Fruit fly (Drosophila melanogaster) whole organism, prepupa: ENCODE data around the gene DPCoAC.
A peak's percentile ranks its signal among the peaks of the same experiment; 100 is the strongest.

Experiments
- Blimp-1 ChIP-seq: fragments of 200-800 bp; sonication (Bioruptor generic); optimal IDR thresholded peaks from 3 replicates; lab custom pipeline; 2017; ENCODE audit warnings: missing biosample characterization, missing genetic modification characterization, mild to moderate bottlenecking, moderate library complexity, missing genetic modification reagents
- CG10631 ChIP-seq: fragments of 200-800 bp; sonication (Bioruptor generic); optimal IDR thresholded peaks from 2 replicates; lab custom pipeline; 2016; ENCODE audit warnings: missing biosample characterization, missing genetic modification characterization
- CG10669 ChIP-seq: fragments of 200-800 bp; sonication (Bioruptor generic); optimal IDR thresholded peaks from 3 replicates; lab custom pipeline; 2018; ENCODE audit warnings: missing biosample characterization, mild to moderate bottlenecking, missing genetic modification characterization, moderate library complexity
- CG11294 ChIP-seq: fragments of 200-800 bp; sonication (Bioruptor generic); IDR thresholded peaks from 2 replicates; pipeline ENCODE4 v1.3.6; 2022; ENCODE audit warnings: missing biosample characterization, missing genetic modification characterization
- CG11762 ChIP-seq: fragments of 200-800 bp; sonication (Bioruptor generic); optimal IDR thresholded peaks from 3 replicates; lab custom pipeline; 2016; ENCODE audit warnings: missing biosample characterization, missing genetic modification characterization; ENCODE audit not compliant: insufficient read depth
- CG11902 ChIP-seq: fragments of 200-800 bp; sonication (Bioruptor generic); optimal IDR thresholded peaks from 3 replicates; lab custom pipeline; 2016; ENCODE audit warnings: missing biosample characterization, missing genetic modification characterization
- CG1621 ChIP-seq: fragments of 200-800 bp; sonication (Bioruptor generic); optimal IDR thresholded peaks from 3 replicates; lab custom pipeline; 2018; ENCODE audit warnings: missing biosample characterization, mild to moderate bottlenecking, missing genetic modification characterization
- CG16779 ChIP-seq: fragments of 200-800 bp; sonication (Bioruptor generic); optimal IDR thresholded peaks from 3 replicates; lab custom pipeline; 2017; ENCODE audit warnings: missing biosample characterization, mild to moderate bottlenecking, missing genetic modification characterization
- CG3032 ChIP-seq: fragments of 200-800 bp; optimal IDR thresholded peaks from 2 replicates; lab custom pipeline; 2019; ENCODE audit warnings: missing biosample characterization, mild to moderate bottlenecking, missing genetic modification characterization, moderate library complexity
- CG31627 ChIP-seq: fragments of 200-800 bp; sonication (Bioruptor generic); optimal IDR thresholded peaks from 3 replicates; lab custom pipeline; 2016; ENCODE audit warnings: missing biosample characterization, missing genetic modification characterization
- CG32006 ChIP-seq: fragments of 200-800 bp; sonication (Bioruptor generic); optimal IDR thresholded peaks from 3 replicates; lab custom pipeline; 2017; ENCODE audit warnings: missing biosample characterization, mild to moderate bottlenecking, missing genetic modification characterization
- CG3919 ChIP-seq: fragments of 200-800 bp; sonication (Bioruptor generic); optimal IDR thresholded peaks from 3 replicates; lab custom pipeline; 2016; ENCODE audit warnings: missing biosample characterization, missing genetic modification characterization
- CG4318 ChIP-seq: fragments of 200-800 bp; sonication (Bioruptor generic); optimal IDR thresholded peaks from 3 replicates; lab custom pipeline; 2017; ENCODE audit warnings: missing biosample characterization, mild to moderate bottlenecking, missing genetic modification characterization
- CG6163 ChIP-seq: fragments of 200-800 bp; sonication (Bioruptor generic); IDR thresholded peaks from 3 replicates; pipeline ENCODE4 v1.3.6; 2022; ENCODE audit warnings: missing biosample characterization, missing genetic modification characterization
- CG6276 ChIP-seq: fragments of 200-800 bp; sonication (Bioruptor generic); optimal IDR thresholded peaks from 2 replicates; lab custom pipeline; 2017; ENCODE audit warnings: missing biosample characterization, mild to moderate bottlenecking, missing genetic modification characterization
- CG6792 ChIP-seq: fragments of 200-800 bp; sonication (Bioruptor generic); optimal IDR thresholded peaks from 3 replicates; lab custom pipeline; 2016; ENCODE audit warnings: missing biosample characterization, missing genetic modification characterization
- CG6854 ChIP-seq: fragments of 200-800 bp; sonication (Bioruptor generic); optimal IDR thresholded peaks from 2 replicates; lab custom pipeline; 2017; ENCODE audit warnings: missing biosample characterization, mild to moderate bottlenecking, missing genetic modification characterization
- CG7368 ChIP-seq: fragments of 200-800 bp; sonication (Bioruptor generic); optimal IDR thresholded peaks from 3 replicates; lab custom pipeline; 2016; ENCODE audit warnings: missing biosample characterization, missing genetic modification characterization
- CG8119 ChIP-seq: fragments of 200-800 bp; sonication (Bioruptor generic); IDR thresholded peaks from 3 replicates; pipeline ENCODE4 v1.3.6; 2022; ENCODE audit warnings: missing biosample characterization, missing genetic modification characterization
- CG9139 ChIP-seq: fragments of 200-800 bp; sonication (Bioruptor generic); optimal IDR thresholded peaks from 3 replicates; lab custom pipeline; 2017; ENCODE audit warnings: missing biosample characterization, mild to moderate bottlenecking, missing genetic modification characterization
- Eip75B ChIP-seq: fragments of 200-800 bp; sonication (Bioruptor generic); optimal IDR thresholded peaks from 3 replicates; lab custom pipeline; 2016; ENCODE audit warnings: missing biosample characterization, missing genetic modification characterization
- Eip78C ChIP-seq: fragments of 200-800 bp; sonication (Bioruptor generic); peaks from one replicate; lab custom pipeline; 2016; ENCODE audit warnings: missing biosample characterization, missing genetic modification characterization
- Eip93F ChIP-seq: fragments of 200-800 bp; sonication (Bioruptor generic); optimal IDR thresholded peaks from 2 replicates; lab custom pipeline; 2016; ENCODE audit warnings: missing biosample characterization, mild to moderate bottlenecking, missing genetic modification characterization
- Gug ChIP-seq: fragments of 200-800 bp; sonication (Bioruptor generic); IDR thresholded peaks from 2 replicates; pipeline ENCODE4 v1.3.6; 2022; ENCODE audit warnings: missing biosample characterization, missing genetic modification characterization
- Lpt ChIP-seq: fragments of 200-800 bp; sonication (Bioruptor generic); optimal IDR thresholded peaks from 3 replicates; lab custom pipeline; 2016; ENCODE audit warnings: missing biosample characterization, missing genetic modification characterization
- Met ChIP-seq: fragments of 200-800 bp; sonication (Bioruptor generic); optimal IDR thresholded peaks from 3 replicates; lab custom pipeline; 2016; ENCODE audit warnings: missing biosample characterization, missing genetic modification characterization
- OdsH ChIP-seq: fragments of 200-800 bp; sonication (Bioruptor generic); optimal IDR thresholded peaks from 3 replicates; lab custom pipeline; 2016; ENCODE audit warnings: missing biosample characterization, missing genetic modification characterization
- Smox ChIP-seq: fragments of 200-800 bp; sonication (Bioruptor generic); optimal IDR thresholded peaks from 3 replicates; lab custom pipeline; 2016; ENCODE audit warnings: missing biosample characterization, missing genetic modification characterization
- Sox102F ChIP-seq: fragments of 200-800 bp; sonication (Bioruptor generic); optimal IDR thresholded peaks from 2 replicates; lab custom pipeline; 2016; ENCODE audit warnings: missing biosample characterization, mild to moderate bottlenecking, missing genetic modification characterization
- Sox15 ChIP-seq: fragments of 200-800 bp; sonication (Bioruptor generic); optimal IDR thresholded peaks from 3 replicates; lab custom pipeline; 2016; ENCODE audit warnings: missing biosample characterization, missing genetic modification characterization
- achi ChIP-seq: fragments of 200-800 bp; sonication (Bioruptor generic); optimal IDR thresholded peaks from 3 replicates; lab custom pipeline; 2016; ENCODE audit warnings: missing biosample characterization, missing genetic modification characterization
- acj6 ChIP-seq: fragments of 200-800 bp; sonication (Bioruptor generic); optimal IDR thresholded peaks from 3 replicates; lab custom pipeline; 2016; ENCODE audit warnings: missing biosample characterization, missing genetic modification characterization
- cyc ChIP-seq: fragments of 200-800 bp; sonication (Bioruptor generic); optimal IDR thresholded peaks from 3 replicates; lab custom pipeline; 2016; ENCODE audit warnings: missing biosample characterization, missing genetic modification characterization
- dac ChIP-seq: fragments of 200-800 bp; sonication (Bioruptor generic); optimal IDR thresholded peaks from 2 replicates; lab custom pipeline; 2017; ENCODE audit warnings: missing biosample characterization, mild to moderate bottlenecking, missing genetic modification characterization
- dsx ChIP-seq: fragments of 200-800 bp; optimal IDR thresholded peaks from 3 replicates; lab custom pipeline; 2019; ENCODE audit warnings: missing biosample characterization, mild to moderate bottlenecking, missing genetic modification characterization, moderate library complexity; ENCODE audit not compliant: poor library complexity, severe bottlenecking
- esn ChIP-seq: fragments of 200-800 bp; sonication (Bioruptor generic); optimal IDR thresholded peaks from 2 replicates; lab custom pipeline; 2016; ENCODE audit warnings: missing biosample characterization, mild to moderate bottlenecking, missing genetic modification characterization, moderate library complexity
- fd59A ChIP-seq: fragments of 200-800 bp; sonication (Bioruptor generic); optimal IDR thresholded peaks from 2 replicates; lab custom pipeline; 2017; ENCODE audit warnings: missing biosample characterization, mild to moderate bottlenecking, missing genetic modification characterization, missing genetic modification reagents
- fd85E ChIP-seq: fragments of 200-800 bp; sonication (Bioruptor generic); optimal IDR thresholded peaks from 3 replicates; lab custom pipeline; 2016; ENCODE audit warnings: missing biosample characterization, missing genetic modification characterization
- lz ChIP-seq: fragments of 200-800 bp; sonication (Bioruptor generic); optimal IDR thresholded peaks from 3 replicates; lab custom pipeline; 2016; ENCODE audit warnings: missing biosample characterization, missing genetic modification characterization
- net ChIP-seq: fragments of 200-800 bp; sonication (Bioruptor generic); optimal IDR thresholded peaks from 3 replicates; lab custom pipeline; 2016; ENCODE audit warnings: missing biosample characterization, missing genetic modification characterization
- pdm3 ChIP-seq: fragments of 200-800 bp; sonication (Bioruptor generic); optimal IDR thresholded peaks from 3 replicates; lab custom pipeline; 2016; ENCODE audit warnings: missing biosample characterization, missing genetic modification characterization
- salr ChIP-seq, 2 experiments: fragments of 200-800 bp; sonication (Bioruptor generic); optimal IDR thresholded peaks; 3 replicates each; lab custom pipeline; 2016 to 2018; ENCODE audit warnings: missing biosample characterization in 2 of 2, missing genetic modification characterization in 2 of 2, mild to moderate bottlenecking in 1 of 2
- spab ChIP-seq: fragments of 200-800 bp; sonication (Bioruptor generic); optimal IDR thresholded peaks from 2 replicates; lab custom pipeline; 2017; ENCODE audit warnings: missing biosample characterization, mild to moderate bottlenecking, missing genetic modification characterization, missing genetic modification reagents
- svp ChIP-seq: fragments of 200-800 bp; sonication (Bioruptor generic); peaks from one replicate; lab custom pipeline; 2016; ENCODE audit warnings: missing biosample characterization, missing genetic modification characterization
- topi ChIP-seq: fragments of 200-800 bp; sonication (Bioruptor generic); optimal IDR thresholded peaks from 3 replicates; lab custom pipeline; 2016; ENCODE audit warnings: missing biosample characterization, missing genetic modification characterization
- vri ChIP-seq: fragments of 200-800 bp; sonication (Bioruptor generic); optimal IDR thresholded peaks from 3 replicates; lab custom pipeline; 2016; ENCODE audit warnings: missing biosample characterization, mild to moderate bottlenecking, missing genetic modification characterization

Gene DPCoAC

DNA sequence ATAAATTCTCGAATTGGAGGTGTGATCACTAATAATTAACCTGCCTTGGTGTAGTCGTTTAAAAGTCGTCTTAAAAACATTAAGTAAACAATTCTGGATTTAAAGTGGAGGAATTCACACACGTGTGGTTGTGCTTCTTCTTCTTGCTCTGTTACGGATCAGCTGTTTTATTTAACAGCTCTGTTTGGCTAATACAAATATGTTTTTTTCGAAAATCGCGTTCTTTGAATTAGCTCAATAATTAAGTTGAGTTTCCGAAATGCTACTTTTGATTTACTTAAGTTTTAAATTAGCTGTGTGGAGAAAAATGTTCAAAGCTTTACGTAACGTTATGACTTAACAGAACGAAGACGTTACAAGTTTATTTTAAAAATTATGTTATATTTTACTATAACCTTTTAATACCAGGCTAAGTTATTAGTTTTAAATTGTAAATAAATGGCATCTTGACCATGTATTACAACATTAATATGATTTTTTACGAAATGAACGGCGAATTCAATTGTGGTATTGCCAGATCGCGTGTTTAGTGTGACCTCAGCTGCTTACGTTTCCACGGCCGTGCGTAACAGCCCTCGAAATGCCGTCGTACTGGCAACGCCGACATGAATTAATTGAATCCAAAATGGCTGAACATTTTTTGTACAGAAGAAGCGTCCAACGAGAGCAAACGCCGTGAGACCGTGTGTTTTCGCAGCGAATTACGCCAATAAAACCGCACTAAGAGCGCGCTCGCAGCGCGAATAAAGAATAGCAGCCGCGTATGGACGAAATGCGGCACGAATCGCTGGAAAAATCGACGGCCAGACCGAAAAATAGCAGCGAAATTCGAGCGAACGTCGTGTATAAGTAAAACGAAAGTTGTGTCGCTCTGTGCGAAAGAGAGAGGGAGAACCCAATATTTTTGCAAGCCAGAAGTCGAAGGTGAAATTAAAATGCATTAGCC, 35.3 kb upstream of the DPCoAC start, which contains the start of the genes Pus1 and bon (continued):
- TF ChIP-seq pdm3: peak; percentile 12
- no peak for TF ChIP-seq spab (GFP tag; lab: Kevin White, UChicago)
- TF ChIP-seq CG10669 (GFP tag; lab: Kevin White, UChicago): no peak
- TF ChIP-seq CG1621 (tag; lab: Kevin White, UChicago): peak; percentile 58
- no peak for TF ChIP-seq CG9139 (GFP tag; lab: Kevin White, UChicago)
- peak; percentile 24 for TF ChIP-seq Sox102F
- TF ChIP-seq CG6792 (GFP tag; lab: Kevin White, UChicago): no peak
- no peak for TF ChIP-seq dac
- TF ChIP-seq acj6: peak; percentile 12
- TF ChIP-seq CG11762 (GFP tag; lab: Kevin White, UChicago): no peak
- no peak for TF ChIP-seq vri
- TF ChIP-seq svp: peak; percentile 73
- TF ChIP-seq Gug: no peak
- TF ChIP-seq Sox15 (GFP tag; lab: Kevin White, UChicago): no peak
- no peak for TF ChIP-seq CG6276
- no peak for TF ChIP-seq dsx (GFP tag; lab: Kevin White, UChicago)
- no peak for TF ChIP-seq CG11902 (GFP tag; lab: Kevin White, UChicago)
- TF ChIP-seq CG31627 (GFP tag; lab: Kevin White, UChicago): peak; percentile 30
- TF ChIP-seq esn (GFP tag; lab: Kevin White, UChicago): peak; percentile 36
- peak; percentile 33 for TF ChIP-seq CG3032 (tag; lab: Kevin White, UChicago)
- TF ChIP-seq fd85E (GFP tag; lab: Kevin White, UChicago): no peak
- TF ChIP-seq CG6854 (GFP tag; lab: Kevin White, UChicago): no peak
- TF ChIP-seq CG11294 (GFP tag; lab: Robert Waterston, UW): no peak

DNA sequence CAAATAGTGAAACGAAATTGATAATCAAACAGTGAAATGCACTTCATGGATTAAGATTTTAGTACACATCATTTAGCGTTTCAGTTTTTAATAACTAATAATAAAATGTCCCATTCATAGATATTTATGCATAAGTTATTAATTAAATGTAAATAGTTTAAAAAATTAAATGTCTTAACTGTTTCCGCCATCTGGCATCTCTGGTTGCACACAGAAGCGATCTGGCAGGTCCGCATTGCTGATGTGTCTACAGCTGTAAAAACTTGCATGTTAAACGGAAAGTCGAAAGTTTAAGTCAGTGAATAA, 31.0 kb upstream of the DPCoAC start, which contains the start of gene Srp72:
TSS of gene Srp72 (plus strand) at position 232 of the 306 bp plus-strand sequence.
- TF ChIP-seq CG11902 (GFP tag; lab: Kevin White, UChicago): peak; percentile 46
- TF ChIP-seq CG9139 (GFP tag; lab: Kevin White, UChicago): no peak
- peak; percentile 56 for TF ChIP-seq achi (GFP tag; lab: Kevin White, UChicago)
- TF ChIP-seq fd59A (GFP tag; lab: Kevin White, UChicago): no peak
- peak; percentile 35 for TF ChIP-seq Lpt
- no peak for TF ChIP-seq salr (GFP tag; optimal IDR thresholded peaks at IDR 0.05; lab: Kevin White, UChicago)
- peak; percentile 8; the same call in 1 of the 2 replicates for TF ChIP-seq CG11294 (GFP tag; lab: Robert Waterston, UW)
- no peak for TF ChIP-seq CG16779 (tag; lab: Kevin White, UChicago)
- TF ChIP-seq CG6854 (GFP tag; lab: Kevin White, UChicago): no peak
- TF ChIP-seq Blimp-1: no peak
- TF ChIP-seq lz: peak; percentile 55
- TF ChIP-seq CG4318: no peak
- TF ChIP-seq CG8119 (GFP tag; lab: Robert Waterston, UW): peak; percentile 58; the same call in 1 of the 3 replicates
- peak; percentile 55 for TF ChIP-seq pdm3
- peak; percentile 52 for TF ChIP-seq CG3919
- TF ChIP-seq cyc (GFP tag; lab: Kevin White, UChicago): peak; percentile 31
- peak; percentile 40 for TF ChIP-seq Eip75B
- TF ChIP-seq CG32006 (GFP tag; lab: Kevin White, UChicago): peak; percentile 34
- no peak for TF ChIP-seq CG1621 (tag; lab: Kevin White, UChicago)
- TF ChIP-seq CG6792 (GFP tag; lab: Kevin White, UChicago): peak; percentile 6
- TF ChIP-seq OdsH: peak; percentile 54
- TF ChIP-seq dsx (GFP tag; lab: Kevin White, UChicago): no peak
- peak; percentile 48 for TF ChIP-seq CG10631 (GFP tag; lab: Kevin White, UChicago)
- TF ChIP-seq spab (GFP tag; lab: Kevin White, UChicago): no peak
- TF ChIP-seq dac: no peak
- no peak for TF ChIP-seq CG11762 (GFP tag; lab: Kevin White, UChicago)
- peak; percentile 81 for TF ChIP-seq svp
- no peak for TF ChIP-seq net (GFP tag; lab: Kevin White, UChicago)
- TF ChIP-seq Eip78C (GFP tag; lab: Kevin White, UChicago): peak; percentile 77
- TF ChIP-seq Smox: peak; percentile 53
- TF ChIP-seq Met (GFP tag; lab: Kevin White, UChicago): peak; percentile 55
- peak; percentile 35 for TF ChIP-seq CG7368
- no peak for TF ChIP-seq CG6163 (GFP tag; lab: Robert Waterston, UW)
- peak; percentile 30 for TF ChIP-seq Eip93F
- peak; percentile 28 for TF ChIP-seq CG3032 (tag; lab: Kevin White, UChicago)
- TF ChIP-seq topi: peak; percentile 45
- TF ChIP-seq Sox15 (GFP tag; lab: Kevin White, UChicago): peak; percentile 40
